Worm (Caenorhabditis elegans) whole organism, young adult: ENCODE measurements around the gene C47A4.3.

Experiments used
- B0261.1 ChIP-seq: sonication (generic microtip); optimal IDR thresholded peaks from 2 replicates; lab custom pipeline; 2016; ENCODE audit warnings: mild to moderate bottlenecking, missing genetic modification characterization, moderate library complexity, missing compliant biosample characterization
- F23B12.7 ChIP-seq: sonication (generic microtip); optimal IDR thresholded peaks from 2 replicates; lab custom pipeline; 2017; ENCODE audit warnings: missing genetic modification characterization, mild to moderate bottlenecking, missing compliant biosample characterization, antibody characterized with exemption, moderate library complexity; ENCODE audit not compliant: insufficient read depth
- F33H1.4 ChIP-seq: fragments of 200-800 bp; sonication (Bioruptor generic); IDR thresholded peaks from 2 replicates; pipeline ENCODE4 v1.3.6; 2022; ENCODE audit warnings: missing genetic modification reagents, missing genetic modification characterization, missing compliant biosample characterization
- F49E8.2 ChIP-seq: sonication (generic microtip); optimal IDR thresholded peaks from 3 replicates; lab custom pipeline; 2017; ENCODE audit warnings: missing genetic modification characterization, mild to moderate bottlenecking, missing compliant biosample characterization, antibody characterized with exemption, moderate library complexity; ENCODE audit not compliant: insufficient read depth
- K12H6.12 ChIP-seq: fragments of 200-800 bp; sonication (Bioruptor generic); optimal IDR thresholded peaks from 2 replicates; lab custom pipeline; 2018; ENCODE audit warnings: mild to moderate bottlenecking, missing genetic modification characterization, missing compliant biosample characterization
- Y53F4B.3 ChIP-seq: fragments of 200-800 bp; sonication (Bioruptor generic); IDR thresholded peaks from 2 replicates; pipeline ENCODE4 v1.3.6; 2022; ENCODE audit warnings: missing genetic modification reagents, missing genetic modification characterization, missing compliant biosample characterization
- Y56A3A.18 ChIP-seq: fragments of 200-800 bp; sonication (Bioruptor generic); IDR thresholded peaks from 2 replicates; pipeline ENCODE4 v1.3.6; 2022; ENCODE audit warnings: missing genetic modification reagents, missing genetic modification characterization, missing compliant biosample characterization
- ama-1 ChIP-seq, 3 experiments: fragments of 150-350 bp in 1 of 3; sonication (generic microtip) in 2 of 3; optimal IDR thresholded peaks; 2 replicates each; lab custom pipeline; 2014 to 2018; ENCODE audit warnings: missing biosample characterization in 2 of 3, missing genetic modification characterization in 2 of 3, missing genetic modification reagents in 2 of 3
- aptf-3 ChIP-seq: fragments of 200-800 bp; sonication (Bioruptor generic); IDR thresholded peaks from 2 replicates; pipeline ENCODE4 v1.3.6; 2022; ENCODE audit warnings: missing genetic modification characterization, missing compliant biosample characterization
- athp-1 ChIP-seq: sonication (generic microtip); optimal IDR thresholded peaks from 2 replicates; lab custom pipeline; 2017; ENCODE audit warnings: mild to moderate bottlenecking, missing genetic modification characterization, missing compliant biosample characterization
- attf-6 ChIP-seq: fragments of 200-800 bp; sonication (Bioruptor generic); IDR thresholded peaks from 2 replicates; pipeline ENCODE4 v1.3.6; 2022; ENCODE audit warnings: missing genetic modification reagents, missing genetic modification characterization, missing compliant biosample characterization
- bed-1 ChIP-seq: fragments of 200-800 bp; sonication (Bioruptor generic); IDR thresholded peaks from 2 replicates; pipeline ENCODE4 v1.3.6; 2022; ENCODE audit warnings: missing genetic modification reagents, missing genetic modification characterization, missing compliant biosample characterization
- ccch-3 ChIP-seq: fragments of 200-800 bp; sonication (Bioruptor generic); optimal IDR thresholded peaks from 2 replicates; lab custom pipeline; 2018; ENCODE audit warnings: mild to moderate bottlenecking, missing genetic modification characterization, missing compliant biosample characterization
- cebp-1 ChIP-seq, 2 experiments: fragments of 200-800 bp in 1 of 2; sonication (Bioruptor generic) in 1 of 2; sonication (generic microtip) in 1 of 2; IDR thresholded peaks in 1 of 2; optimal IDR thresholded peaks in 1 of 2; 2 replicates each; pipeline versions ENCODE4 v1.3.6 to Lab custom; 2017 to 2022; ENCODE audit warnings: missing compliant biosample characterization in 2 of 2, missing genetic modification characterization in 2 of 2, mild to moderate bottlenecking in 1 of 2, missing genetic modification reagents in 1 of 2, moderate library complexity in 1 of 2
- ceh-91 ChIP-seq: fragments of 200-800 bp; sonication (Bioruptor generic); IDR thresholded peaks from 2 replicates; pipeline ENCODE4 v1.3.6; 2022; ENCODE audit warnings: missing genetic modification reagents, missing genetic modification characterization, missing compliant biosample characterization
- die-1 ChIP-seq: sonication (generic microtip); optimal IDR thresholded peaks from 2 replicates; lab custom pipeline; 2016; ENCODE audit warnings: missing genotype, mild to moderate bottlenecking, missing genetic modification characterization, missing compliant biosample characterization
- egl-18 ChIP-seq: fragments of 200-800 bp; sonication (Bioruptor generic); IDR thresholded peaks from 2 replicates; pipeline ENCODE4 v1.3.6; 2022; ENCODE audit warnings: missing genetic modification reagents, missing genetic modification characterization, missing compliant biosample characterization
- ekl-4 ChIP-seq: fragments of 200-800 bp; sonication (Bioruptor generic); IDR thresholded peaks from 2 replicates; pipeline ENCODE4 v1.3.6; 2022; ENCODE audit warnings: missing genetic modification reagents, missing genetic modification characterization, missing compliant biosample characterization
- hmg-20 ChIP-seq: fragments of 200-800 bp; sonication (Bioruptor generic); IDR thresholded peaks from 2 replicates; pipeline ENCODE4 v1.3.6; 2022; ENCODE audit warnings: missing genetic modification reagents, missing genetic modification characterization, missing compliant biosample characterization
- hsf-1 ChIP-seq: fragments of 200-800 bp; sonication (Bioruptor generic); IDR thresholded peaks from 2 replicates; pipeline ENCODE4 v1.3.6; 2022; ENCODE audit warnings: missing genetic modification reagents, missing genetic modification characterization, missing compliant biosample characterization
- lin-26 ChIP-seq: fragments of 200-800 bp; sonication (Bioruptor generic); IDR thresholded peaks from 2 replicates; pipeline ENCODE4 v1.3.6; 2022; ENCODE audit warnings: missing genetic modification reagents, missing genetic modification characterization, missing compliant biosample characterization
- lin-54 ChIP-seq: fragments of 200-800 bp; sonication (Bioruptor generic); optimal IDR thresholded peaks from 2 replicates; lab custom pipeline; 2018; ENCODE audit warnings: mild to moderate bottlenecking, missing genetic modification characterization, missing compliant biosample characterization
- lir-1 ChIP-seq: fragments of 200-800 bp; sonication (Bioruptor generic); conservative IDR thresholded peaks from 2 replicates; pipeline ENCODE4 v1.3.6; 2022; ENCODE audit warnings: missing genetic modification reagents, missing genetic modification characterization, missing compliant biosample characterization
- lsl-1 ChIP-seq: fragments of 200-800 bp; sonication (Bioruptor generic); optimal IDR thresholded peaks from 2 replicates; lab custom pipeline; 2018; ENCODE audit warnings: mild to moderate bottlenecking, missing genetic modification characterization, moderate library complexity, missing compliant biosample characterization
- nhr-120 ChIP-seq: fragments of 200-800 bp; sonication (Bioruptor generic); IDR thresholded peaks from 2 replicates; pipeline ENCODE4 v1.3.6; 2022; ENCODE audit warnings: missing genetic modification characterization, missing compliant biosample characterization
- nhr-90 ChIP-seq: sonication (generic microtip); optimal IDR thresholded peaks from 2 replicates; lab custom pipeline; 2016; ENCODE audit warnings: missing genotype, mild to moderate bottlenecking, missing genetic modification characterization, missing compliant biosample characterization
- snpc-3.4 ChIP-seq: sonication (generic microtip); optimal IDR thresholded peaks from 2 replicates; lab custom pipeline; 2017; ENCODE audit warnings: missing genetic modification characterization, mild to moderate bottlenecking, missing compliant biosample characterization, antibody characterized with exemption, moderate library complexity, missing genotype, missing genetic modification reagents
- snpc-4 ChIP-seq, 5 experiments: fragments of 150-350 bp in 1 of 5; sonication (generic microtip) in 4 of 5; optimal IDR thresholded peaks; 2 replicates each; lab custom pipeline; 2014 to 2018; ENCODE audit warnings: missing genetic modification characterization in 5 of 5, missing biosample characterization in 3 of 5, antibody characterized with exemption in 2 of 5, mild to moderate bottlenecking in 2 of 5, missing compliant biosample characterization in 2 of 5, missing genotype in 2 of 5, moderate library complexity in 2 of 5, missing genetic modification reagents in 1 of 5
- somi-1 ChIP-seq: fragments of 200-800 bp; sonication (Bioruptor generic); optimal IDR thresholded peaks from 2 replicates; lab custom pipeline; 2018; ENCODE audit warnings: mild to moderate bottlenecking, missing genetic modification characterization, missing compliant biosample characterization
- tbp1 ChIP-seq: fragments of 200-800 bp; sonication (Bioruptor generic); optimal IDR thresholded peaks from 2 replicates; lab custom pipeline; 2018; ENCODE audit warnings: mild to moderate bottlenecking, missing genetic modification characterization, missing compliant biosample characterization
- tbx-9 ChIP-seq: sonication (generic microtip); optimal IDR thresholded peaks from 2 replicates; lab custom pipeline; 2016; ENCODE audit warnings: borderline replicate concordance, missing genetic modification characterization, inconsistent platforms, missing compliant biosample characterization
- unc-62 ChIP-seq: fragments of 150-350 bp; optimal IDR thresholded peaks from 2 replicates; lab custom pipeline; 2014; ENCODE audit warnings: missing biosample characterization, missing genetic modification reagents, missing genetic modification characterization
- ztf-6 ChIP-seq: fragments of 200-800 bp; sonication (Bioruptor generic); IDR thresholded peaks from 2 replicates; pipeline ENCODE4 v1.3.6; 2022; ENCODE audit warnings: missing genetic modification reagents, missing genetic modification characterization, missing compliant biosample characterization

C47A4.3 gene

ce11 chrIV:13701472-13701871, 40.7 kb downstream of the C47A4.3 start (continued):
- TF ChIP-seq ztf-6 (GFP tag; lab: Robert Waterston, UW) (0 out of 2 replicates have a peak, but pooled peaks have one; percentile 17), ekl-4 (GFP tag; lab: Robert Waterston, UW) (no peak), die-1 (tag; lab: Kevin White, UChicago) (peak; percentile 76), Y56A3A.18 (GFP tag; lab: Robert Waterston, UW) (0 out of 2 replicates have a peak, but pooled peaks have one; percentile 14), tbp1 (GFP tag; lab: Kevin White, UChicago) (peak; percentile 96), hmg-20 (GFP tag; lab: Robert Waterston, UW) (no peak), hsf-1 (GFP tag; lab: Robert Waterston, UW) (no peak), F49E8.2 (tag; lab: Kevin White, UChicago) (peak; percentile 60), egl-18 (no peak), lin-26 (GFP tag; lab: Robert Waterston, UW) (peak; percentile 82), tbx-9 (no peak), lin-54 (GFP tag; lab: Kevin White, UChicago) (peak; percentile 26), somi-1 (GFP tag; lab: Kevin White, UChicago) (no peak), lsl-1 (peak; percentile 30), snpc-3.4 (tag; lab: Kevin White, UChicago) (peak; percentile 60), F33H1.4 (GFP tag; lab: Robert Waterston, UW) (0 out of 2 replicates have a peak, but pooled peaks have one; percentile 12), nhr-120 (GFP tag; lab: Robert Waterston, UW) (no peak), ama-1 (optimal IDR thresholded peaks at IDR 0.05; lab: Kevin White, UChicago) (no peak), ama-1 (GFP tag; optimal IDR thresholded peaks at IDR 0.05; lab: Kevin White, UChicago) (peak; percentile 57 to 92), lir-1 (GFP tag; lab: Robert Waterston, UW) (0 out of 2 replicates have a peak, but pooled peaks have one; percentile 28), ccch-3 (GFP tag; lab: Kevin White, UChicago) (no peak), aptf-3 (GFP tag; lab: Robert Waterston, UW) (no peak), F23B12.7 (tag; lab: Kevin White, UChicago) (peak; percentile 34), athp-1 (tag; lab: Kevin White, UChicago) (peak; percentile 80), nhr-90 (tag; lab: Kevin White, UChicago) (peak; percentile 65), cebp-1 (GFP tag; IDR thresholded peaks at IDR 0.05; lab: Robert Waterston, UW) (0 out of 2 replicates have a peak, but pooled peaks have one; percentile 18), cebp-1 (tag; optimal IDR thresholded peaks at IDR 0.05; lab: Kevin White, UChicago) (peak; percentile 26), attf-6 (GFP tag; lab: Robert Waterston, UW) (peak; percentile 95), bed-1 (GFP tag; lab: Robert Waterston, UW) (no peak), B0261.1 (peak; percentile 79)

- TF ChIP-seq snpc-4 (GFP tag; optimal IDR thresholded peaks at IDR 0.05; lab: Kevin White, UChicago) (no peak), snpc-4 (tag; optimal IDR thresholded peaks at IDR 0.05; lab: Kevin White, UChicago) (peak in 1 of 4 experiments; percentile 56), Y53F4B.3 (GFP tag; lab: Robert Waterston, UW) (no peak)
- TF ChIP-seq, all 124 proteins: peak for 1
These were observed 41.3 kb downstream of the C47A4.3 start for ce11 chrIV:13700847-13701246.

ce11 chrIV:13699384-13699788, 42.8 kb downstream of the C47A4.3 start:
- TF ChIP-seq K12H6.12 (tag; lab: Kevin White, UChicago) (peak; percentile 15), ceh-91 (GFP tag; lab: Robert Waterston, UW) (no peak), unc-62 (peak; percentile 28)
